Worm (Caenorhabditis elegans) whole organism, midembryonic: ENCODE results near the gene popl-7.

Source experiments
- T22C8.4 ChIP-seq: fragments of 200-800 bp; sonication (Bioruptor generic); IDR thresholded peaks from 2 replicates; pipeline ENCODE4 v1.3.6; 2022; ENCODE audit warnings: missing genetic modification characterization, missing compliant biosample characterization
- cog-1 ChIP-seq: sonication (generic microtip); optimal IDR thresholded peaks from 2 replicates; lab custom pipeline; 2016; ENCODE audit warnings: missing genetic modification characterization, missing compliant biosample characterization
- flt-1 ChIP-seq: fragments of 200-800 bp; sonication (Bioruptor generic); IDR thresholded peaks from 2 replicates; pipeline ENCODE4 v1.3.6; 2022; ENCODE audit warnings: missing genetic modification characterization, missing compliant biosample characterization
- klf-2 ChIP-seq: fragments of 200-800 bp; sonication (Bioruptor generic); conservative IDR thresholded peaks from 2 replicates; pipeline ENCODE4 v1.3.6; 2022; ENCODE audit warnings: missing genetic modification reagents, missing genetic modification characterization, missing compliant biosample characterization
- med-1 ChIP-seq: sonication (generic microtip); optimal IDR thresholded peaks from 2 replicates; lab custom pipeline; 2017; ENCODE audit warnings: missing genetic modification characterization, mild to moderate bottlenecking, missing compliant biosample characterization, antibody characterized with exemption, missing genetic modification reagents; ENCODE audit not compliant: insufficient read depth
- ref-1 ChIP-seq: fragments of 200-800 bp; sonication (Bioruptor generic); conservative IDR thresholded peaks from 2 replicates; pipeline ENCODE4 v1.3.6; 2022; ENCODE audit warnings: missing genetic modification reagents, missing genetic modification characterization, missing compliant biosample characterization
- tab-1 ChIP-seq: fragments of 200-800 bp; sonication (Bioruptor generic); IDR thresholded peaks from 2 replicates; pipeline ENCODE4 v1.3.6; 2022; ENCODE audit warnings: missing genetic modification characterization, missing compliant biosample characterization
- ztf-23 ChIP-seq: fragments of 200-800 bp; sonication (Bioruptor generic); IDR thresholded peaks from 2 replicates; pipeline ENCODE4 v1.3.6; 2022; ENCODE audit warnings: missing genetic modification reagents, missing genetic modification characterization, missing compliant biosample characterization
- ztf-29 ChIP-seq: fragments of 200-800 bp; sonication (Bioruptor generic); IDR thresholded peaks from 2 replicates; pipeline ENCODE4 v1.3.6; 2022; ENCODE audit warnings: missing genetic modification reagents, missing genetic modification characterization, missing compliant biosample characterization

Gene popl-7

ce11 chrIV:13371699-13372098, 1.2 kb downstream of the popl-7 start, which contains the start of gene Y62E10A.6:
TSS of gene Y62E10A.6 (plus strand) at chrIV:13371999.
- TF ChIP-seq med-1 (GFP tag; lab: Kevin White, UChicago) (no peak), ref-1 (GFP tag; lab: Robert Waterston, UW) (no peak), ztf-23 (no peak), flt-1 (GFP tag; lab: Robert Waterston, UW) (no peak), ztf-29 (no peak), cog-1 (tag; lab: Kevin White, UChicago) (no peak)

ce11 chrIV:13374918-13375317, 4.4 kb downstream of the popl-7 start:
- no peak for TF ChIP-seq ref-1 (GFP tag; lab: Robert Waterston, UW)
- TF ChIP-seq T22C8.4 (GFP tag; lab: Robert Waterston, UW): peak; percentile 55

- TF ChIP-seq ztf-23 (no peak), tab-1 (GFP tag; lab: Robert Waterston, UW) (no peak), T22C8.4 (GFP tag; lab: Robert Waterston, UW) (no peak), cog-1 (tag; lab: Kevin White, UChicago) (no peak), ztf-29 (no peak), flt-1 (GFP tag; lab: Robert Waterston, UW) (no peak), klf-2 (no peak), med-1 (GFP tag; lab: Kevin White, UChicago) (no peak), ref-1 (GFP tag; lab: Robert Waterston, UW) (no peak)
Measured at ce11 chrIV:13377716-13378115, 7.2 kb downstream of the popl-7 start, which contains the start of gene mau-8. TSS of gene mau-8 (plus strand) at chrIV:13378016.

DNA sequence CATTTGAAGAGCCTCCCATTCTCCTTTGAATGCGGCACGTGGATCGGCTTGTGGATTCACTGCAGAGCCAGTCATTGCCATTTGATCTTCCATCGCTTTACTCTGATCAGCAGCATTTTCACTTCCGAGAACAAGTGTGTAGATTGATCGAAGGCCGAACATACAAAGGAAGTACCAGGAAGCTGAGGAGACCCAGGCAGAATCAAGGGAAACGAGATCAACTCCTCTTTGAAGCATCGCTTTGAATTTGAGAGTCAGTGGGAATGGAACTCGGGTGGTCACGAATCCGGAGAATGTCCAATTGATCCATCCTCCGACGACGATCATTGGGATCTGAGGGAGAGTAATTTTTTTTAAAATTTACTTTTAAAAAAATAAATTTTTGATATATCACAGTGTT, 10.0 kb downstream of the popl-7 start:
- no peak for TF ChIP-seq T22C8.4 (GFP tag; lab: Robert Waterston, UW)
- TF ChIP-seq ztf-29: no peak
- no peak for TF ChIP-seq flt-1 (GFP tag; lab: Robert Waterston, UW)
- no peak for TF ChIP-seq ztf-23
- no peak for TF ChIP-seq cog-1 (tag; lab: Kevin White, UChicago)
- no peak for TF ChIP-seq tab-1 (GFP tag; lab: Robert Waterston, UW)
- TF ChIP-seq ref-1 (GFP tag; lab: Robert Waterston, UW): no peak
- no peak for TF ChIP-seq med-1 (GFP tag; lab: Kevin White, UChicago)
- TF ChIP-seq klf-2: no peak

DNA sequence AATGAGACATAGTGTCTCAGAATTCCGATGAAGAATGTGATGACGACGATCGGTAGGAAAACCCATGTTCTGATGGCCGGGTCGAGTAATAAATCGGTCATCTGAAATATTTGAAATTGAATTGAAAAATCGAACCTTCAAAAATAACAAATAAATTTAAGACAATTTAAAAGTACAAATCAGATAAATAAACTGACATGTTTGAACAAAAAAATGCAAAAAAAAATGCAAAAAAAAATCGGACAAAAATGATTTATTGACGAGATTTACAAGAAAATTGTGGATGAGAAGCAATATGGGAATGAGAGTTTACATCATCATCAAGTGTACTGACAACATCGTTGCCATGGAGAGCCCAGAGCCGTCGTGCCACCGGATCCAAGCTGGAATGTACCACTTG, 11.3 kb downstream of the popl-7 start, which contains the start of gene emc-3:
emc-3 (minus strand) TSS at position 101 of the 400 bp plus-strand sequence.
- TF ChIP-seq cog-1 (tag; lab: Kevin White, UChicago): no peak
- TF ChIP-seq flt-1 (GFP tag; lab: Robert Waterston, UW): no peak
- no peak for TF ChIP-seq ztf-29
- TF ChIP-seq klf-2: no peak
- TF ChIP-seq T22C8.4 (GFP tag; lab: Robert Waterston, UW): no peak
- TF ChIP-seq med-1 (GFP tag; lab: Kevin White, UChicago): no peak
- no peak for TF ChIP-seq ztf-23
- TF ChIP-seq tab-1 (GFP tag; lab: Robert Waterston, UW): no peak

DNA sequence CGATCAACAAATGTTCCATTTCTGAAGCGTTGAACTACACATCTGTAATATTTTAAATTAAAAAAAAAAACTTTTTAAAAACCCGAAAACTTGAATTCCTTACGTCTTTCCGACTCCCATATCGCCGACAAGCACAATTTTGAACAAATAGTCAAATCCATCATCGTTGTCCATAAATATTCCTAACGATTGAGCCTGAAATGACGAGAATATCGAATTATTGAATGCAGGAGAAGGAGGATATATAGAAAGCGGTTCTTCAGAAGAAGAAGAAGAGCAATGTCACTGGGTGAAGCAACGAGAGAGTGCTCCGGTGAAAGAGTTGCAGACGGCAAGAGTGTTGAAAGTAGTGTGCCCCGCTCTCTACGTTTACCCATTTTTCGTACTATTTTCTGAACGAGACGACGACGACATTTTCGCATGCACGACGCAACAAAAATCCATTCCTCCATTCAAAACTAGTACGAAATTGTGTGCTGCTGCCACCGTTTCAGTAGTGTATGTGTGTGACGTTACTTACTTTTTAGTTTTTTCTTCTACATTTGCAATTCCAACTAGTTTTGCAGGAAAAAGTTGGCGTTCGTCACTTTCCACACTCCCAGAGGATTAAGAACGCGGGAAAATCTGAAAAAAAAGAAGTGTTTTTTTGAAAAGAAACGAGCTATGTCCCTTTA, 13.4 kb downstream of the popl-7 start, which contains the start of gene rab-19:
rab-19 (minus strand) TSS at position 624 of the 674 bp plus-strand sequence.
- TF ChIP-seq med-1 (GFP tag; lab: Kevin White, UChicago): no peak
- no peak for TF ChIP-seq flt-1 (GFP tag; lab: Robert Waterston, UW)
- no peak for TF ChIP-seq T22C8.4 (GFP tag; lab: Robert Waterston, UW)
- no peak for TF ChIP-seq ztf-29
- no peak for TF ChIP-seq ztf-23
- TF ChIP-seq cog-1 (tag; lab: Kevin White, UChicago): no peak
- no peak for TF ChIP-seq klf-2
- no peak for TF ChIP-seq tab-1 (GFP tag; lab: Robert Waterston, UW)
- no peak for TF ChIP-seq ref-1 (GFP tag; lab: Robert Waterston, UW)

DNA sequence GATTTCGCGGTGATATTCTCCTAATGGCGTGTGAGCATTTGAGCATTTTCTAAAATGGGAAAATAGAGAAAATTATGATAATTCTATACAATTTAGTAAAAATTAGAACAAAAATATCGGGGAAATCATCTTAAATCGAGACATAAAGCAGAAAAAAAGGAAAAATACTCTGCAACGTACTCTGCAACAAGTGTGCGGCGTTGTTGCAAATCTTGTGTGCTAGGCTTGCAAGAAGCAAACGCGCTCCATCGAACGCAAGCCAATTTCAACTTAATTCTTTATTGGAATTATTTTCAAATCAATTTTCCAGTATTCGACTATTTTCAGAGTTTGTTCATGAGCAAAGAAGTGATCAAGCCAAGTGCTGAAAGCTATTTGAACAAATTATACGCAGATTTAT, 15.6 kb downstream of the popl-7 start, which contains the start of the genes Y62E10A.20, Y62E10A.23 and mdt-9:
Y62E10A.20 (minus strand) TSS at position 49 of the 400 bp plus-strand sequence.
Y62E10A.23 (plus strand) TSS at position 282 of the 400 bp plus-strand sequence.
mdt-9 (plus strand) TSS at position 338 of the 400 bp plus-strand sequence.
- TF ChIP-seq T22C8.4 (GFP tag; lab: Robert Waterston, UW) (no peak), klf-2 (peak; percentile 80), ref-1 (GFP tag; lab: Robert Waterston, UW) (no peak), flt-1 (GFP tag; lab: Robert Waterston, UW) (peak; percentile 86), med-1 (GFP tag; lab: Kevin White, UChicago) (peak; percentile 88), ztf-23 (peak; percentile 82; the same call in 1 of the 2 replicates), cog-1 (tag; lab: Kevin White, UChicago) (peak; percentile 24), tab-1 (GFP tag; lab: Robert Waterston, UW) (peak; percentile 54; the same call in 1 of the 2 replicates), ztf-29 (peak; percentile 79)

- no peak for TF ChIP-seq tab-1 (GFP tag; lab: Robert Waterston, UW)
- TF ChIP-seq ztf-23: no peak
- no peak for TF ChIP-seq ref-1 (GFP tag; lab: Robert Waterston, UW)
- TF ChIP-seq klf-2: no peak
- TF ChIP-seq med-1 (GFP tag; lab: Kevin White, UChicago): no peak
- no peak for TF ChIP-seq flt-1 (GFP tag; lab: Robert Waterston, UW)
- no peak for TF ChIP-seq ztf-29
- TF ChIP-seq cog-1 (tag; lab: Kevin White, UChicago): no peak
- no peak for TF ChIP-seq T22C8.4 (GFP tag; lab: Robert Waterston, UW)
Measured at ce11 chrIV:13386903-13387302, 16.4 kb downstream of the popl-7 start, which contains the start of gene lsm-3. TSS of gene lsm-3 (plus strand) at chrIV:13387203.

DNA sequence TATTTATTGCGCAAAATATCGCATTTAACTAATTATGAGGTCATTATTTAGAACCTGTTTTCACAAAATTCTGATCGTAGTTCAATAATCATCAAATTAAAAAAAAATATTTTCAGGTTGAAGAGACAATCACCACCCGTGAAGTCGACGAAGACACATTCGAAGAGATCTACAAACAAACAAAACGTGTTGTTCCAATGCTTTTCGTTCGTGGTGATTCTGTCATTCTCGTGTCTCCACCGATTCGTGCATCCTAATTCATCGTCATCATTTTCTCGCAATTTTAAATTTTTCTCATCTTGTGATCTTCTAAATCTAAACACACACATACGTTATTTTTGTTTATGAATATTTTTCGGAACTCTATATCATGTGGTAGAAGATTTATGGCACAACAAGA, 18.3 kb downstream of the popl-7 start:
- no peak for TF ChIP-seq tab-1 (GFP tag; lab: Robert Waterston, UW)
- no peak for TF ChIP-seq flt-1 (GFP tag; lab: Robert Waterston, UW)
- no peak for TF ChIP-seq klf-2
- TF ChIP-seq ztf-29: no peak
- TF ChIP-seq med-1 (GFP tag; lab: Kevin White, UChicago): no peak
- TF ChIP-seq ref-1 (GFP tag; lab: Robert Waterston, UW): no peak
- no peak for TF ChIP-seq cog-1 (tag; lab: Kevin White, UChicago)
- TF ChIP-seq T22C8.4 (GFP tag; lab: Robert Waterston, UW): no peak
- no peak for TF ChIP-seq ztf-23
